Fruit fly (Drosophila melanogaster): ENCODE measurements around the gene Dtg.

- TF ChIP-seq psq (optimal IDR thresholded peaks at IDR 0.05) (no peak), h (optimal IDR thresholded peaks at IDR 0.05) (no peak), insv (optimal IDR thresholded peaks at IDR 0.05) (no peak)
Measured at dm6 chr3R:12681275-12681674, 33.4 kb downstream of the Dtg start, which contains the start of gene Cyp313a4.

Measured in Kc167 (cell line).